Fruit fly (Drosophila melanogaster) whole organism, embryonic: ENCODE data around the gene CG32462.

Experiments
- BEAF-32 ChIP-seq: fragments of 200-800 bp; sonication (Bioruptor generic); optimal IDR thresholded peaks from 3 replicates; lab custom pipeline; 2017; ENCODE audit warnings: missing biosample characterization, missing genetic modification characterization, mild to moderate bottlenecking, moderate library complexity, missing genetic modification reagents
- Bdp1 ChIP-seq: fragments of 200-800 bp; sonication (Bioruptor generic); optimal IDR thresholded peaks from 3 replicates; lab custom pipeline; 2016; ENCODE audit warnings: missing biosample characterization, missing genetic modification characterization
- Bgb ChIP-seq: fragments of 200-800 bp; sonication (Bioruptor generic); IDR thresholded peaks from 2 replicates; pipeline ENCODE4 v1.3.6; 2022; ENCODE audit warnings: missing biosample characterization, missing genetic modification characterization; ENCODE audit not compliant: partially characterized antibody
- CG10267 ChIP-seq: fragments of 200-800 bp; sonication (Bioruptor generic); optimal IDR thresholded peaks from 2 replicates; lab custom pipeline; 2018; ENCODE audit warnings: missing biosample characterization, mild to moderate bottlenecking, missing genetic modification characterization, moderate library complexity
- CG10274 ChIP-seq: fragments of 200-800 bp; sonication (Bioruptor generic); optimal IDR thresholded peaks from 3 replicates; lab custom pipeline; 2017; ENCODE audit warnings: missing biosample characterization, mild to moderate bottlenecking, missing genetic modification characterization
- CG11504 ChIP-seq: fragments of 200-800 bp; sonication (Bioruptor generic); optimal IDR thresholded peaks from 3 replicates; lab custom pipeline; 2019; ENCODE audit warnings: missing biosample characterization, mild to moderate bottlenecking, missing genetic modification characterization, moderate library complexity
- CG12155 ChIP-seq: fragments of 200-800 bp; sonication (Bioruptor generic); optimal IDR thresholded peaks from 3 replicates; lab custom pipeline; 2016; ENCODE audit warnings: missing biosample characterization, missing genetic modification characterization
- CG14860 ChIP-seq: fragments of 200-800 bp; sonication (Bioruptor generic); IDR thresholded peaks from 3 replicates; pipeline ENCODE4 v1.3.6; 2022; ENCODE audit warnings: missing biosample characterization, missing genetic modification characterization; ENCODE audit not compliant: partially characterized antibody
- CG15073 ChIP-seq: fragments of 200-800 bp; sonication (Bioruptor generic); optimal IDR thresholded peaks from 2 replicates; lab custom pipeline; 2016; ENCODE audit warnings: missing biosample characterization, missing genetic modification characterization
- CG16813 ChIP-seq: fragments of 200-800 bp; sonication (Bioruptor generic); IDR thresholded peaks from 3 replicates; pipeline ENCODE4 v1.3.6; 2022; ENCODE audit warnings: missing biosample characterization, missing genetic modification characterization; ENCODE audit not compliant: partially characterized antibody
- CG31388 ChIP-seq: fragments of 200-800 bp; sonication (Bioruptor generic); optimal IDR thresholded peaks from 2 replicates; lab custom pipeline; 2016; ENCODE audit warnings: missing biosample characterization, missing genetic modification characterization
- CG33213 ChIP-seq: fragments of 200-800 bp; sonication (Bioruptor generic); optimal IDR thresholded peaks from 3 replicates; lab custom pipeline; 2016; ENCODE audit warnings: missing biosample characterization, missing genetic modification characterization
- CG34224 ChIP-seq: fragments of 200-800 bp; sonication (Bioruptor generic); IDR thresholded peaks from 3 replicates; pipeline ENCODE4 v1.3.6; 2022; ENCODE audit warnings: missing biosample characterization, missing genetic modification characterization; ENCODE audit not compliant: partially characterized antibody
- CG42726 ChIP-seq: fragments of 200-800 bp; sonication (Bioruptor generic); IDR thresholded peaks from 2 replicates; pipeline ENCODE4 v1.3.6; 2022; ENCODE audit warnings: missing biosample characterization, missing genetic modification characterization; ENCODE audit not compliant: partially characterized antibody
- CG4707 ChIP-seq: fragments of 200-800 bp; sonication (Bioruptor generic); optimal IDR thresholded peaks from 2 replicates; lab custom pipeline; 2018; ENCODE audit warnings: missing biosample characterization, mild to moderate bottlenecking, missing genetic modification characterization, moderate library complexity
- CG6254 ChIP-seq: fragments of 200-800 bp; sonication (Bioruptor generic); optimal IDR thresholded peaks from 3 replicates; lab custom pipeline; 2017; ENCODE audit warnings: mild to moderate bottlenecking, missing biosample characterization, missing genetic modification reagents, missing genetic modification characterization
- CG7963 ChIP-seq: fragments of 200-800 bp; sonication (Bioruptor generic); IDR thresholded peaks from 3 replicates; pipeline ENCODE4 v1.3.6; 2022; ENCODE audit warnings: missing biosample characterization, missing genetic modification characterization; ENCODE audit not compliant: partially characterized antibody
- CG8944 ChIP-seq: fragments of 200-800 bp; sonication (Bioruptor generic); optimal IDR thresholded peaks from 3 replicates; lab custom pipeline; 2016; ENCODE audit warnings: missing biosample characterization, missing genetic modification characterization
- Dek ChIP-seq: fragments of 200-800 bp; sonication (Bioruptor generic); optimal IDR thresholded peaks from 3 replicates; lab custom pipeline; 2019; ENCODE audit warnings: missing biosample characterization, mild to moderate bottlenecking, missing genetic modification characterization, moderate library complexity
- Dll ChIP-seq: fragments of 200-800 bp; sonication (Bioruptor generic); IDR thresholded peaks from 4 replicates; pipeline ENCODE4 v1.3.6; 2022; ENCODE audit warnings: missing biosample characterization, missing genetic modification characterization; ENCODE audit not compliant: partially characterized antibody
- Med ChIP-seq: fragments of 200-800 bp; sonication (Bioruptor generic); peaks from one replicate; lab custom pipeline; 2016; ENCODE audit warnings: missing biosample characterization, missing genetic modification characterization, mild to moderate bottlenecking, inconsistent platforms, moderate library complexity
- Nf-YA ChIP-seq: fragments of 200-800 bp; sonication (Bioruptor generic); IDR thresholded peaks from 2 replicates; pipeline ENCODE4 v1.3.6; 2022; ENCODE audit warnings: missing biosample characterization, missing genetic modification characterization
- Opbp ChIP-seq: fragments of 200-800 bp; sonication (Bioruptor generic); IDR thresholded peaks from 3 replicates; pipeline ENCODE4 v1.3.6; 2022; ENCODE audit warnings: missing biosample characterization, missing genetic modification characterization; ENCODE audit not compliant: partially characterized antibody
- Ptx1 ChIP-seq: fragments of 200-800 bp; sonication (Bioruptor generic); IDR thresholded peaks from 2 replicates; pipeline ENCODE4 v1.3.6; 2022; ENCODE audit warnings: missing biosample characterization, missing genetic modification characterization
- Scr ChIP-seq: fragments of 200-800 bp; sonication (Bioruptor generic); IDR thresholded peaks from 2 replicates; pipeline ENCODE4 v1.3.6; 2022; ENCODE audit warnings: missing biosample characterization, missing genetic modification characterization; ENCODE audit not compliant: partially characterized antibody
- Usf ChIP-seq: fragments of 200-800 bp; sonication (Bioruptor generic); optimal IDR thresholded peaks from 2 replicates; lab custom pipeline; 2017; ENCODE audit warnings: missing genotype, missing biosample characterization, missing genetic modification characterization
- al ChIP-seq: fragments of 200-800 bp; sonication (Bioruptor generic); IDR thresholded peaks from 2 replicates; pipeline ENCODE4 v1.3.6; 2022; ENCODE audit warnings: missing biosample characterization, missing genetic modification characterization
- amos ChIP-seq: fragments of 200-800 bp; sonication (Bioruptor generic); IDR thresholded peaks from 2 replicates; pipeline ENCODE4 v1.3.6; 2022; ENCODE audit warnings: missing biosample characterization, missing genetic modification characterization; ENCODE audit not compliant: partially characterized antibody
- ap ChIP-seq: fragments of 200-800 bp; sonication (Bioruptor generic); IDR thresholded peaks from 2 replicates; pipeline ENCODE4 v1.3.6; 2022; ENCODE audit warnings: missing biosample characterization, missing genetic modification characterization
- ci ChIP-seq: fragments of 200-800 bp; sonication (Bioruptor generic); IDR thresholded peaks from 3 replicates; pipeline ENCODE4 v1.3.6; 2022; ENCODE audit warnings: missing biosample characterization, missing genetic modification characterization
- crol ChIP-seq: fragments of 200-800 bp; sonication (Bioruptor generic); IDR thresholded peaks from 2 replicates; pipeline ENCODE4 v1.3.6; 2022; ENCODE audit warnings: missing biosample characterization, missing genetic modification characterization
- danr ChIP-seq: fragments of 200-800 bp; sonication (Bioruptor generic); IDR thresholded peaks from 2 replicates; pipeline ENCODE4 v1.3.6; 2022; ENCODE audit warnings: missing biosample characterization, missing genetic modification characterization
- eyg ChIP-seq: fragments of 200-800 bp; sonication (Bioruptor generic); optimal IDR thresholded peaks from 3 replicates; lab custom pipeline; 2016; ENCODE audit warnings: missing biosample characterization, missing genetic modification characterization
- hb ChIP-seq: fragments of 200-800 bp; sonication (Bioruptor generic); IDR thresholded peaks from 3 replicates; pipeline ENCODE4 v1.3.6; 2022; ENCODE audit warnings: missing biosample characterization, missing genetic modification characterization; ENCODE audit not compliant: partially characterized antibody
- hkb ChIP-seq, 2 experiments: fragments of 200-800 bp in 1 of 2; fragments of >200 bp in 1 of 2; sonication (Bioruptor generic) in 1 of 2; IDR thresholded peaks in 1 of 2; optimal IDR thresholded peaks in 1 of 2; 2 replicates each; pipeline versions ENCODE4 v1.3.6 to Lab custom; 2017 to 2022; ENCODE audit warnings: missing biosample characterization in 1 of 2, missing genetic modification characterization in 1 of 2
- jing ChIP-seq: fragments of 200-800 bp; sonication (Bioruptor generic); optimal IDR thresholded peaks from 2 replicates; lab custom pipeline; 2018; ENCODE audit warnings: missing biosample characterization, mild to moderate bottlenecking, missing genetic modification characterization
- kni ChIP-seq: fragments of 200-800 bp; sonication (Bioruptor generic); optimal IDR thresholded peaks from 3 replicates; lab custom pipeline; 2017; ENCODE audit warnings: mild to moderate bottlenecking, missing biosample characterization, missing genetic modification reagents, missing genetic modification characterization
- knrl ChIP-seq: fragments of 200-800 bp; sonication (Bioruptor generic); IDR thresholded peaks from 3 replicates; pipeline ENCODE4 v1.3.6; 2022; ENCODE audit warnings: missing biosample characterization, missing genetic modification characterization; ENCODE audit not compliant: partially characterized antibody
- lov ChIP-seq, 2 experiments: fragments of 200-800 bp in 1 of 2; fragments of >200 bp in 1 of 2; sonication (Bioruptor generic) in 1 of 2; IDR thresholded peaks in 1 of 2; optimal IDR thresholded peaks in 1 of 2; 2 replicates in 1 of 2; 3 replicates in 1 of 2; pipeline versions ENCODE4 v1.3.6 to Lab custom; 2017 to 2022; ENCODE audit warnings: missing biosample characterization in 1 of 2, missing genetic modification characterization in 1 of 2
- mld ChIP-seq: fragments of 200-800 bp; sonication (Bioruptor generic); IDR thresholded peaks from 3 replicates; pipeline ENCODE4 v1.3.6; 2022; ENCODE audit warnings: missing biosample characterization, missing genetic modification characterization; ENCODE audit not compliant: partially characterized antibody
- nerfin-2 ChIP-seq: fragments of 200-800 bp; sonication (Bioruptor generic); IDR thresholded peaks from 2 replicates; pipeline ENCODE4 v1.3.6; 2022; ENCODE audit warnings: missing biosample characterization, missing genetic modification characterization; ENCODE audit not compliant: partially characterized antibody
- pho ChIP-seq: fragments of 200-800 bp; sonication (Bioruptor generic); optimal IDR thresholded peaks from 2 replicates; lab custom pipeline; 2016; ENCODE audit warnings: missing biosample characterization, missing genetic modification characterization
- tna ChIP-seq: fragments of 200-800 bp; sonication (Bioruptor generic); IDR thresholded peaks from 2 replicates; pipeline ENCODE4 v1.3.6; 2022; ENCODE audit warnings: missing biosample characterization, missing genetic modification characterization; ENCODE audit not compliant: partially characterized antibody
- tx ChIP-seq: fragments of 200-800 bp; sonication (Bioruptor generic); optimal IDR thresholded peaks from 2 replicates; lab custom pipeline; 2016; ENCODE audit warnings: missing biosample characterization, missing genetic modification characterization
- unc-4 ChIP-seq: fragments of 200-800 bp; sonication (Bioruptor generic); IDR thresholded peaks from 2 replicates; pipeline ENCODE4 v1.3.6; 2022; ENCODE audit warnings: missing biosample characterization, missing genetic modification characterization; ENCODE audit not compliant: partially characterized antibody
- vnd ChIP-seq: fragments of 200-800 bp; sonication (Bioruptor generic); IDR thresholded peaks from 3 replicates; pipeline ENCODE4 v1.3.6; 2022; ENCODE audit warnings: missing biosample characterization, missing genetic modification characterization; ENCODE audit not compliant: partially characterized antibody

Gene CG32462

DNA sequence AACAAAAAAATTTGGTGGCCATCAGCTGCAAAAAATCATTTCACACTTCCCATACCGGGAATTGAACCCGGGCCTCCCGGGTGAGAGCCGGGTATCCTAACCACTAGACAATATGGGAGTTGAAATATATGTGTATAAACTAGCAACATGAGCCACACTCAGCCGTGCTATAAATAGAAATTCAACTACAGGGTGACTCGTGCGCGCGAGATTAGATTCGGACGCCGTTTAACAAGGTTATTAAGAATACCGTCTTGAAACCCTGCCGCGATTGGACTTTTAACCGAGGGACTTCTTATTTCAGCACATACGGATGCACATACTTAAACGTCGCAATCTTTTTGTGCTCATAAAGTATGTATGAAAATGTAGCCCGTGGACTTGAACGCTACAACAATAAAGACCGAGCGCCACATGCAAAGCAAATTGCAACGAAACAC is 5.6 kb downstream of the CG32462 start (continued):
- no peak for TF ChIP-seq kni (GFP tag; lab: Kevin White, UChicago)
- no peak for TF ChIP-seq CG31388 (GFP tag; lab: Kevin White, UChicago)
- TF ChIP-seq CG12155, result no peak
- TF ChIP-seq pho (GFP tag; lab: Kevin White, UChicago), result no peak
- TF ChIP-seq crol (GFP tag; lab: Robert Waterston, UW), result no peak
- TF ChIP-seq ap (GFP tag; lab: Robert Waterston, UW), result no peak
- TF ChIP-seq jing, result no peak
- TF ChIP-seq mld, result peak; percentile 97
- TF ChIP-seq Nf-YA (GFP tag; lab: Robert Waterston, UW), result no peak
- no peak for TF ChIP-seq BEAF-32
- TF ChIP-seq CG15073 (GFP tag; lab: Kevin White, UChicago), result no peak
- no peak for TF ChIP-seq CG10274 (GFP tag; lab: Kevin White, UChicago)
- no peak for TF ChIP-seq CG33213
- TF ChIP-seq Ptx1 (GFP tag; lab: Robert Waterston, UW), result no peak
- TF ChIP-seq Usf (GFP tag; lab: Kevin White, UChicago), result no peak
- no peak for TF ChIP-seq Dek (tag; lab: Kevin White, UChicago)
- TF ChIP-seq al, result no peak
- TF ChIP-seq, all 482 proteins: peak for 73

dm6 chr3L:22843094-22843493 is 10.2 kb downstream of the CG32462 start:
- TF ChIP-seq CG10267 (tag; lab: Kevin White, UChicago), result no peak
- TF ChIP-seq Bdp1 (GFP tag; lab: Kevin White, UChicago), result peak; percentile 98
- peak; percentile 67 for TF ChIP-seq Scr
- peak; percentile 21 for TF ChIP-seq Med
- TF ChIP-seq danr (GFP tag; lab: Robert Waterston, UW), result 0 out of 2 replicates have a peak, but pooled peaks have one; percentile 17
- peak; percentile 78; the same call in 1 of the 2 replicates for TF ChIP-seq CG42726 (GFP tag; lab: Robert Waterston, UW)
- TF ChIP-seq Bgb (GFP tag; lab: Robert Waterston, UW), result peak; percentile 80
- TF ChIP-seq ci (GFP tag; lab: Robert Waterston, UW), result 0 out of 3 replicates have a peak, but pooled peaks have one; percentile 10
- no peak for TF ChIP-seq lov (optimal IDR thresholded peaks at IDR 0.05; lab: Kevin White, UChicago)
- TF ChIP-seq lov (GFP tag; IDR thresholded peaks at IDR 0.05; lab: Robert Waterston, UW), result no peak
- peak; percentile 82 for TF ChIP-seq nerfin-2 (GFP tag; lab: Robert Waterston, UW)
- TF ChIP-seq CG6254 (GFP tag; lab: Kevin White, UChicago), result peak; percentile 39
- peak; percentile 77; the same call in 2 of the 3 replicates for TF ChIP-seq hb
- TF ChIP-seq unc-4 (GFP tag; lab: Robert Waterston, UW), result peak; percentile 13; the same call in 1 of the 2 replicates
- no peak for TF ChIP-seq eyg (GFP tag; lab: Kevin White, UChicago)
- TF ChIP-seq CG7963 (GFP tag; lab: Robert Waterston, UW), result peak; percentile 75
- peak; percentile 83 for TF ChIP-seq amos
- no peak for TF ChIP-seq tx (GFP tag; lab: Kevin White, UChicago)
- TF ChIP-seq Dll (GFP tag; lab: Robert Waterston, UW), result 0 out of 4 replicates have a peak, but pooled peaks have one; percentile 36
- peak; percentile 77 for TF ChIP-seq CG14860 (GFP tag; lab: Robert Waterston, UW)
- TF ChIP-seq vnd, result peak; percentile 64; the same call in 2 of the 3 replicates
- no peak for TF ChIP-seq CG11504 (tag; lab: Kevin White, UChicago)
- peak; percentile 88 for TF ChIP-seq CG16813
- peak; percentile 70 for TF ChIP-seq CG34224 (GFP tag; lab: Robert Waterston, UW)
- no peak for TF ChIP-seq CG4707 (GFP tag; lab: Kevin White, UChicago)
- peak; percentile 69 for TF ChIP-seq tna
- TF ChIP-seq hkb (optimal IDR thresholded peaks at IDR 0.05; lab: Kevin White, UChicago), result peak; percentile 23
- TF ChIP-seq hkb (GFP tag; IDR thresholded peaks at IDR 0.05; lab: Robert Waterston, UW), result no peak
- no peak for TF ChIP-seq CG8944 (GFP tag; lab: Kevin White, UChicago)
- TF ChIP-seq knrl (GFP tag; lab: Robert Waterston, UW), result peak; percentile 62; the same call in 2 of the 3 replicates
- peak; percentile 82 for TF ChIP-seq mld
- TF ChIP-seq Opbp, result peak; percentile 87
